Fruit fly (Drosophila melanogaster) whole organism: ENCODE measurements around the gene CG32445.

Experiments
- CG8478 ChIP-seq: fragments of >200 bp; optimal IDR thresholded peaks from 2 replicates; lab custom pipeline; 2018; ENCODE audit warnings: inconsistent platforms
- EcR ChIP-seq, 2 experiments: fragments of >200 bp; optimal IDR thresholded peaks; 2 replicates each; lab custom pipeline; 2017; ENCODE audit warnings: missing biosample characterization in 2 of 2, missing genetic modification characterization in 2 of 2, missing genetic modification reagents in 2 of 2
- pan ChIP-seq: fragments of >200 bp; optimal IDR thresholded peaks from 2 replicates; lab custom pipeline; 2017
- psq ChIP-seq: fragments of >200 bp; optimal IDR thresholded peaks from 2 replicates; lab custom pipeline; 2017

dm6 chr3L:21634152-21634689 is 4.9 kb upstream of the CG32445 start, which contains the start of gene MED1:
- no peak for TF ChIP-seq CG8478
- TF ChIP-seq pan (lab: Kevin White, UChicago) = no peak
- no peak for TF ChIP-seq psq
- TF ChIP-seq EcR (GFP tag; optimal IDR thresholded peaks at IDR 0.05; lab: Kevin White, UChicago) = no peak
